Worm (Caenorhabditis elegans): ENCODE results near the gene ador-1.

The ador-1 gene

ce11 chrII:12546413-12546812 lies 43.7 kb upstream of the ador-1 start, which contains the start of the genes F49C5.5 and F49C5.10:
Gene F49C5.5, minus strand, starts transcription at chrII:12546513.
Gene F49C5.10, plus strand, starts transcription at chrII:12546756.
- TF ChIP-seq daf-19 (GFP tag; conservative IDR thresholded peaks at IDR 0.05) (no peak), lin-1 (GFP tag; IDR thresholded peaks at IDR 0.05) (no peak)

ce11 chrII:12544533-12544932 lies 41.8 kb upstream of the ador-1 start, which contains the start of gene F49C5.9:
Gene F49C5.9, minus strand, starts transcription at chrII:12544633.
- TF ChIP-seq aha-1 (tag), result no peak
- no peak for TF ChIP-seq lin-29 (GFP tag; IDR thresholded peaks at IDR 0.05)
- no peak for TF ChIP-seq rbr-2 (tag; optimal IDR thresholded peaks at IDR 0.05)
- TF ChIP-seq skn-1 (tag; optimal IDR thresholded peaks at IDR 0.05), result no peak
- no peak for TF ChIP-seq Y75B8A.6 (GFP tag; IDR thresholded peaks at IDR 0.05)
- no peak for TF ChIP-seq sdz-12 (GFP tag; optimal IDR thresholded peaks at IDR 0.05)

ce11 chrII:12542594-12542997 lies 39.9 kb upstream of the ador-1 start:
- peak; percentile 40 for TF ChIP-seq dmd-6 (GFP tag; IDR thresholded peaks at IDR 0.05)
- no peak for TF ChIP-seq tag-97 (GFP tag; IDR thresholded peaks at IDR 0.05)
- no peak for TF ChIP-seq hmg-1.1 (GFP tag; IDR thresholded peaks at IDR 0.05)
- no peak for TF ChIP-seq mep-1 (tag; optimal IDR thresholded peaks at IDR 0.05)
- TF ChIP-seq rbr-2 (tag; optimal IDR thresholded peaks at IDR 0.05), result no peak
- TF ChIP-seq F37D6.2 (tag; optimal IDR thresholded peaks at IDR 0.05), result no peak
- TF ChIP-seq lin-38 (GFP tag; IDR thresholded peaks at IDR 0.05), result no peak; the same call in 1 of the 2 replicates
- no peak for TF ChIP-seq aly-2 (tag; optimal IDR thresholded peaks at IDR 0.05)
- no peak for TF ChIP-seq zip-11 (GFP tag; IDR thresholded peaks at IDR 0.05)
- no peak for TF ChIP-seq nhr-111 (GFP tag; optimal IDR thresholded peaks at IDR 0.05)
- TF ChIP-seq mes-2 (tag; optimal IDR thresholded peaks at IDR 0.05; ENCODE audit: poor library complexity, severe bottlenecking), result no peak
- TF ChIP-seq egl-27 (tag; optimal IDR thresholded peaks at IDR 0.05), result no peak
- peak; percentile 26 for TF ChIP-seq gei-8 (GFP tag; optimal IDR thresholded peaks at IDR 0.05)
- TF ChIP-seq F26F4.8 (GFP tag; conservative IDR thresholded peaks at IDR 0.05), result peak; percentile 80
- TF ChIP-seq D1046.2 (GFP tag; IDR thresholded peaks at IDR 0.05), result 0 out of 2 replicates have a peak, but pooled peaks have one; percentile 49
- TF ChIP-seq skn-1 (tag; optimal IDR thresholded peaks at IDR 0.05), result no peak
- no peak for TF ChIP-seq nhr-28 (tag; optimal IDR thresholded peaks at IDR 0.05)
- TF ChIP-seq unc-62 (GFP tag; optimal IDR thresholded peaks at IDR 0.05 in 1 of 2), result no peak
- TF ChIP-seq unc-62 (tag; optimal IDR thresholded peaks at IDR 0.05), result no peak
- TF ChIP-seq daf-8 (GFP tag; IDR thresholded peaks at IDR 0.05), result no peak
- TF ChIP-seq R02D3.7 (tag; optimal IDR thresholded peaks at IDR 0.05), result no peak
- TF ChIP-seq Y75B8A.6 (GFP tag; IDR thresholded peaks at IDR 0.05), result no peak; the same call in 1 of the 2 replicates
- no peak for TF ChIP-seq attf-4 (tag; optimal IDR thresholded peaks at IDR 0.05)
- no peak for TF ChIP-seq dve-1 (tag; optimal IDR thresholded peaks at IDR 0.05; ENCODE audit: insufficient read depth)
- no peak for TF ChIP-seq unc-130 (GFP tag; optimal IDR thresholded peaks at IDR 0.05)
- TF ChIP-seq ceh-82 (tag; optimal IDR thresholded peaks at IDR 0.05), result no peak
- peak; percentile 3 for TF ChIP-seq hlh-11 (tag; optimal IDR thresholded peaks at IDR 0.05)
- TF ChIP-seq spr-3 (GFP tag; optimal IDR thresholded peaks at IDR 0.05), result no peak
- TF ChIP-seq Y48G9A.11 (GFP tag; IDR thresholded peaks at IDR 0.05), result 0 out of 2 replicates have a peak, but pooled peaks have one; percentile 46
- no peak for TF ChIP-seq ZK546.5 (tag; optimal IDR thresholded peaks at IDR 0.05)
- TF ChIP-seq Y5F2A.4 (GFP tag; optimal IDR thresholded peaks at IDR 0.05), result no peak
- TF ChIP-seq F10B5.3 (tag; optimal IDR thresholded peaks at IDR 0.05), result no peak
- no peak for TF ChIP-seq duxl-1 (tag; optimal IDR thresholded peaks at IDR 0.05; ENCODE audit: poor library complexity)
- no peak for TF ChIP-seq ztf-11 (tag; optimal IDR thresholded peaks at IDR 0.05)
- TF ChIP-seq nhr-77 (tag; optimal IDR thresholded peaks at IDR 0.05), result no peak
- 0 out of 2 replicates have a peak, but pooled peaks have one; percentile 40 for TF ChIP-seq arid-1 (GFP tag; conservative IDR thresholded peaks at IDR 0.05)
- TF ChIP-seq sdz-12 (GFP tag; optimal IDR thresholded peaks at IDR 0.05), result no peak
- peak; percentile 60; the same call in 1 of the 2 replicates for TF ChIP-seq tra-1 (GFP tag; IDR thresholded peaks at IDR 0.05)
- no peak for TF ChIP-seq nhr-6 (tag; optimal IDR thresholded peaks at IDR 0.05)
- no peak for TF ChIP-seq lin-29 (GFP tag; IDR thresholded peaks at IDR 0.05)
- no peak for TF ChIP-seq lin-39 (tag; optimal IDR thresholded peaks at IDR 0.05)
- TF ChIP-seq F49E8.2 (tag; optimal IDR thresholded peaks at IDR 0.05; ENCODE audit: borderline replicate concordance), result peak; percentile 4
- TF ChIP-seq aha-1 (tag), result no peak
- TF ChIP-seq unc-39 (tag; optimal IDR thresholded peaks at IDR 0.05), result no peak
- peak; percentile 74 for TF ChIP-seq lim-7 (GFP tag; IDR thresholded peaks at IDR 0.05)

Data from whole organism, L4 larva.